Worm (Caenorhabditis elegans) whole organism, L2 larva: ENCODE results near the gene Y102A11A.2.

Experiments
- ZK546.5 ChIP-seq: sonication (generic microtip); optimal IDR thresholded peaks from 2 replicates; lab custom pipeline; 2017; ENCODE audit warnings: missing biosample characterization, missing genetic modification characterization
- aly-2 ChIP-seq: fragments of 150-350 bp; optimal IDR thresholded peaks from 2 replicates; lab custom pipeline; 2014; ENCODE audit warnings: missing biosample characterization, missing genetic modification characterization
- ama-1 ChIP-seq: fragments of 150-350 bp; optimal IDR thresholded peaks from 2 replicates; lab custom pipeline; 2018; ENCODE audit warnings: inconsistent platforms
- egl-27 ChIP-seq: sonication (generic microtip); optimal IDR thresholded peaks from 3 replicates; lab custom pipeline; 2017; ENCODE audit warnings: missing biosample characterization, missing genetic modification reagents, missing genetic modification characterization
- lsy-2 ChIP-seq, 2 experiments: fragments of 150-350 bp in 1 of 2; sonication (generic microtip) in 1 of 2; optimal IDR thresholded peaks; 2 replicates each; lab custom pipeline; 2014 to 2017; ENCODE audit warnings: missing biosample characterization in 2 of 2, missing genetic modification characterization in 2 of 2
- mbf-1 ChIP-seq: sonication (generic microtip); optimal IDR thresholded peaks from 2 replicates; lab custom pipeline; 2017; ENCODE audit warnings: missing biosample characterization, missing genetic modification characterization
- nhr-12 ChIP-seq: fragments of 150-350 bp; optimal IDR thresholded peaks from 2 replicates; lab custom pipeline; 2014; ENCODE audit warnings: missing biosample characterization, missing genetic modification characterization
- nhr-237 ChIP-seq: fragments of 150-350 bp; optimal IDR thresholded peaks from 2 replicates; lab custom pipeline; 2014; ENCODE audit warnings: missing biosample characterization, missing genetic modification characterization
- sma-3 ChIP-seq: sonication (generic microtip); optimal IDR thresholded peaks from 2 replicates; lab custom pipeline; 2016; ENCODE audit warnings: missing genetic modification reagents, missing genetic modification characterization, missing compliant biosample characterization
- unc-39 ChIP-seq: fragments of 150-350 bp; optimal IDR thresholded peaks from 2 replicates; lab custom pipeline; 2014; ENCODE audit warnings: missing biosample characterization, missing genetic modification characterization
- unc-55 ChIP-seq: fragments of 150-350 bp; sonication (generic microtip); optimal IDR thresholded peaks from 3 replicates; lab custom pipeline; 2014; ENCODE audit warnings: missing biosample characterization, missing genetic modification reagents, missing genetic modification characterization
- unc-62 ChIP-seq: fragments of 150-350 bp; optimal IDR thresholded peaks from 2 replicates; lab custom pipeline; 2014; ENCODE audit warnings: missing biosample characterization, missing genetic modification reagents, missing genetic modification characterization
- ztf-1 ChIP-seq: fragments of 200-800 bp; sonication (Bioruptor generic); conservative IDR thresholded peaks from 2 replicates; pipeline ENCODE4 v1.3.6; 2022; ENCODE audit warnings: missing genetic modification characterization, missing compliant biosample characterization

ce11 chrX:2043224-2043623 is 16.8 kb downstream of the Y102A11A.2 start:
- no peak for TF ChIP-seq aly-2 (tag; lab: Kevin White, UChicago)
- TF ChIP-seq unc-39, result no peak
- TF ChIP-seq nhr-12, result no peak
- no peak for TF ChIP-seq mbf-1 (tag; lab: Kevin White, UChicago)
- no peak for TF ChIP-seq unc-55 (GFP tag; lab: Kevin White, UChicago)
- TF ChIP-seq unc-62 (GFP tag; lab: Kevin White, UChicago), result no peak
- no peak for TF ChIP-seq nhr-237 (tag; lab: Kevin White, UChicago)
- no peak for TF ChIP-seq egl-27 (tag; lab: Kevin White, UChicago)
- TF ChIP-seq lsy-2 (tag; optimal IDR thresholded peaks at IDR 0.05; lab: Kevin White, UChicago), result no peak
- no peak for TF ChIP-seq ZK546.5 (tag; lab: Kevin White, UChicago)
- TF ChIP-seq sma-3 (GFP tag; lab: Kevin White, UChicago), result no peak
- TF ChIP-seq ztf-1, result no peak
- TF ChIP-seq ama-1 (lab: Kevin White, UChicago), result no peak
